Worm (Caenorhabditis elegans): ENCODE results near the gene sgt-1.

DNA sequence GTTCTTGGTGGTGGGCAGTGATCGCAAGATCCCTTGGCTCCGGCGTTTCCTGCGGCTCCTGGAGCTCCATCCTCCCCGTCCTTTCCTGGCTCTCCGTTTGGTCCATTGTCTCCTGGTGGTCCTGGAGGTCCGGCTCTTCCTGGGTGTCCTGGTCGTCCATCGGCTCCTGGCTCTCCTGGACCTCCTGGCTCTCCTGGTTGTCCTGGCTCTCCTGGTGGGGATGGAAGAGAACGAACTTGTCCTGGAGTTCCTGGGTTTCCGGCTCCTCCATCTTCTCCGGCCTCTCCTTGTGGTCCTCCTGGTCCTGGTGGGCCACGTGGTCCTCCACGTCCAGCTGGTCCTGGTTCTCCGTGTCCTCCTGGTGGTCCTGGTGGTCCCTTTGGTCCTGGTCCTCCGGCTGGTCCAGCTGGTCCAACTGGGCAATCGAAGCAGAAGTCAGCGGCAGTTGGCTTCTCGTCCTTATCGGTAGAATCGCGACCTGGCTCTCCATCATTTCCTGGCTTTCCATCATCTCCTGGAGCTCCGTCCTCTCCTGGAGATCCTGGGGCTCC, 33.7 kb downstream of the sgt-1 start:
- TF ChIP-seq flt-1 (GFP tag; IDR thresholded peaks at IDR 0.05) (no peak), tab-1 (GFP tag; IDR thresholded peaks at IDR 0.05) (no peak), med-1 (GFP tag; optimal IDR thresholded peaks at IDR 0.05; ENCODE audit: insufficient read depth) (no peak), cog-1 (tag; optimal IDR thresholded peaks at IDR 0.05) (no peak), ztf-29 (GFP tag; IDR thresholded peaks at IDR 0.05) (no peak), klf-2 (GFP tag; conservative IDR thresholded peaks at IDR 0.05) (no peak), T22C8.4 (GFP tag; IDR thresholded peaks at IDR 0.05) (no peak), ref-1 (GFP tag; conservative IDR thresholded peaks at IDR 0.05) (no peak)

Measured in whole organism, midembryonic.